Worm (Caenorhabditis elegans): ENCODE data around the gene lrr-1.

Gene lrr-1

ce11 chrII:5003660-5004059 is 32.6 kb downstream of the lrr-1 start, which contains the start of gene F59A6.10:
Gene F59A6.10, plus strand, starts transcription at chrII:5003960.
- TF ChIP-seq madf-5 (GFP tag; IDR thresholded peaks at IDR 0.05) = no peak
- TF ChIP-seq snpc-4 (tag; optimal IDR thresholded peaks at IDR 0.05) = no peak
- TF ChIP-seq rbr-2 (tag; optimal IDR thresholded peaks at IDR 0.05) = no peak
- TF ChIP-seq attf-4 (tag; optimal IDR thresholded peaks at IDR 0.05) = no peak

ce11 chrII:5001866-5002265 is 34.4 kb downstream of the lrr-1 start:
- no peak for TF ChIP-seq ces-1 (GFP tag; optimal IDR thresholded peaks at IDR 0.05)
- no peak for TF ChIP-seq nhr-237 (tag; optimal IDR thresholded peaks at IDR 0.05)
- TF ChIP-seq set-16 (GFP tag; IDR thresholded peaks at IDR 0.05) = no peak
- TF ChIP-seq lin-1 (GFP tag; IDR thresholded peaks at IDR 0.05) = no peak
- TF ChIP-seq zip-11 (GFP tag; IDR thresholded peaks at IDR 0.05) = no peak
- TF ChIP-seq Y105C5A.15 (GFP tag; IDR thresholded peaks at IDR 0.05) = no peak
- TF ChIP-seq ctbp-1 (GFP tag; IDR thresholded peaks at IDR 0.05) = no peak
- no peak for TF ChIP-seq ceh-20 (GFP tag; IDR thresholded peaks at IDR 0.05)
- no peak for TF ChIP-seq daf-8 (GFP tag; IDR thresholded peaks at IDR 0.05)
- no peak for TF ChIP-seq lin-13 (GFP tag; optimal IDR thresholded peaks at IDR 0.05)
- TF ChIP-seq spr-1 (tag; optimal IDR thresholded peaks at IDR 0.05) = no peak
- TF ChIP-seq ceh-32 (tag; optimal IDR thresholded peaks at IDR 0.05; ENCODE audit: poor library complexity) = no peak

- no peak for TF ChIP-seq ces-1 (GFP tag; optimal IDR thresholded peaks at IDR 0.05)
- TF ChIP-seq nhr-42 (GFP tag; IDR thresholded peaks at IDR 0.05) = peak; percentile 84
- TF ChIP-seq unc-39 (tag; optimal IDR thresholded peaks at IDR 0.05) = no peak
- peak; percentile 45 for TF ChIP-seq spr-1 (tag; optimal IDR thresholded peaks at IDR 0.05)
- TF ChIP-seq T26A8.4 (GFP tag; IDR thresholded peaks at IDR 0.05) = peak; percentile 79
- TF ChIP-seq nhr-11 (tag; optimal IDR thresholded peaks at IDR 0.05) = peak; percentile 74
- no peak for TF ChIP-seq nhr-111 (GFP tag; optimal IDR thresholded peaks at IDR 0.05)
- no peak for TF ChIP-seq tra-1 (GFP tag; IDR thresholded peaks at IDR 0.05)
- TF ChIP-seq lin-1 (GFP tag; IDR thresholded peaks at IDR 0.05) = peak; percentile 68; the same call in 1 of the 2 replicates
- no peak for TF ChIP-seq nhr-77 (tag; optimal IDR thresholded peaks at IDR 0.05)
- TF ChIP-seq F37D6.2 (tag; optimal IDR thresholded peaks at IDR 0.05) = peak; percentile 29
- peak; percentile 66 for TF ChIP-seq hlh-11 (tag; optimal IDR thresholded peaks at IDR 0.05)
- TF ChIP-seq Y5F2A.4 (GFP tag; optimal IDR thresholded peaks at IDR 0.05) = no peak
- TF ChIP-seq lsy-2 (tag; optimal IDR thresholded peaks at IDR 0.05) = no peak
- TF ChIP-seq mxl-2 (GFP tag; conservative IDR thresholded peaks at IDR 0.05) = no peak
- TF ChIP-seq F26F4.8 (GFP tag; conservative IDR thresholded peaks at IDR 0.05) = no peak
- no peak for TF ChIP-seq ZK546.5 (tag; optimal IDR thresholded peaks at IDR 0.05)
- peak; percentile 54 for TF ChIP-seq nhr-6 (tag; optimal IDR thresholded peaks at IDR 0.05)
- TF ChIP-seq zip-2 (tag; optimal IDR thresholded peaks at IDR 0.05) = peak; percentile 42
- TF ChIP-seq dmd-6 (GFP tag; IDR thresholded peaks at IDR 0.05) = peak; percentile 62
- no peak for TF ChIP-seq nhr-10 (tag; optimal IDR thresholded peaks at IDR 0.05)
- no peak for TF ChIP-seq ceh-28 (tag; optimal IDR thresholded peaks at IDR 0.05)
- no peak for TF ChIP-seq pha-4 (GFP tag; IDR thresholded peaks at IDR 0.05)
- peak; percentile 79 for TF ChIP-seq pha-4 (tag; optimal IDR thresholded peaks at IDR 0.05)
- peak; percentile 74 for TF ChIP-seq duxl-1 (tag; optimal IDR thresholded peaks at IDR 0.05; ENCODE audit: poor library complexity)
- no peak for TF ChIP-seq aly-2 (tag; optimal IDR thresholded peaks at IDR 0.05)
- no peak for TF ChIP-seq zip-11 (GFP tag; IDR thresholded peaks at IDR 0.05)
- TF ChIP-seq F44E2.7 (GFP tag; IDR thresholded peaks at IDR 0.05) = no peak
- no peak for TF ChIP-seq lin-39 (tag; optimal IDR thresholded peaks at IDR 0.05)
- peak in 1 of 2 experiments; percentile 34 for TF ChIP-seq hif-1 (tag; optimal IDR thresholded peaks at IDR 0.05)
- TF ChIP-seq madf-9 (GFP tag; conservative IDR thresholded peaks at IDR 0.05) = peak; percentile 68
- TF ChIP-seq lin-38 (GFP tag; IDR thresholded peaks at IDR 0.05) = no peak; the same call in 1 of the 2 replicates
- peak; percentile 57 for TF ChIP-seq jun-1 (tag; optimal IDR thresholded peaks at IDR 0.05)
- peak; percentile 97 for TF ChIP-seq aha-1 (tag)
- TF ChIP-seq nhr-102 (tag; optimal IDR thresholded peaks at IDR 0.05) = no peak
- no peak for TF ChIP-seq nhr-28 (tag; optimal IDR thresholded peaks at IDR 0.05)
- no peak for TF ChIP-seq gei-8 (GFP tag; optimal IDR thresholded peaks at IDR 0.05)
- TF ChIP-seq set-16 (GFP tag; IDR thresholded peaks at IDR 0.05) = no peak
Observed at ce11 chrII:4999122-4999521, 37.1 kb downstream of the lrr-1 start, which contains the start of gene citk-2. Gene citk-2, plus strand, starts transcription at chrII:4999520.
